Fruit fly (Drosophila melanogaster) whole organism, adult: Measurements from ENCODE around the gene Zip102B.
A peak's percentile ranks its signal among the peaks of the same experiment; 100 is the strongest.

Source experiments
- CG11617 ChIP-seq: fragments of 200-800 bp; sonication (Bioruptor generic); optimal IDR thresholded peaks from 2 replicates; lab custom pipeline; 2017; ENCODE audit warnings: mild to moderate bottlenecking, missing biosample characterization, missing genetic modification reagents, missing genetic modification characterization
- CG14711 ChIP-seq: fragments of 200-800 bp; sonication (Bioruptor generic); optimal IDR thresholded peaks from 2 replicates; lab custom pipeline; 2018; ENCODE audit warnings: missing biosample characterization, mild to moderate bottlenecking, missing genetic modification characterization, moderate library complexity
- CG1620 ChIP-seq: fragments of 200-800 bp; sonication (Bioruptor generic); optimal IDR thresholded peaks from 2 replicates; lab custom pipeline; 2016; ENCODE audit warnings: missing biosample characterization, missing genetic modification characterization
- CG33017 ChIP-seq: fragments of 200-800 bp; sonication (Bioruptor generic); optimal IDR thresholded peaks from 2 replicates; lab custom pipeline; 2018; ENCODE audit warnings: missing biosample characterization, mild to moderate bottlenecking, missing genetic modification characterization, moderate library complexity
- CG5204 ChIP-seq: fragments of 200-800 bp; sonication (Bioruptor generic); optimal IDR thresholded peaks from 2 replicates; lab custom pipeline; 2016; ENCODE audit warnings: missing biosample characterization, missing genetic modification characterization
- CG7045 ChIP-seq: fragments of 200-800 bp; sonication (Bioruptor generic); optimal IDR thresholded peaks from 2 replicates; lab custom pipeline; 2017; ENCODE audit warnings: missing biosample characterization, mild to moderate bottlenecking, missing genetic modification characterization
- CG7101 ChIP-seq: fragments of 200-800 bp; sonication (Bioruptor generic); optimal IDR thresholded peaks from 2 replicates; lab custom pipeline; 2018; ENCODE audit warnings: missing biosample characterization, mild to moderate bottlenecking, missing genetic modification characterization, moderate library complexity
- Clk ChIP-seq: fragments of 200-800 bp; sonication (Bioruptor generic); optimal IDR thresholded peaks from 2 replicates; lab custom pipeline; 2017; ENCODE audit warnings: missing biosample characterization, missing genetic modification characterization
- Crg-1 ChIP-seq: fragments of 200-800 bp; sonication (Bioruptor generic); optimal IDR thresholded peaks from 2 replicates; lab custom pipeline; 2016; ENCODE audit warnings: missing biosample characterization, missing genetic modification characterization
- Hr96 ChIP-seq: fragments of 200-800 bp; sonication (Bioruptor generic); optimal IDR thresholded peaks from 2 replicates; lab custom pipeline; 2016; ENCODE audit warnings: missing biosample characterization, missing genetic modification characterization
- cic ChIP-seq: fragments of 200-800 bp; sonication (Bioruptor generic); optimal IDR thresholded peaks from 2 replicates; lab custom pipeline; 2017; ENCODE audit warnings: missing biosample characterization, mild to moderate bottlenecking, missing genetic modification characterization, moderate library complexity
- cnc ChIP-seq, 2 experiments: fragments of >200 bp; optimal IDR thresholded peaks; 2 replicates each; lab custom pipeline; 2017
- kay ChIP-seq: fragments of 200-800 bp; sonication (Bioruptor generic); peaks from one replicate; lab custom pipeline; 2016; ENCODE audit warnings: missing biosample characterization, missing genetic modification characterization, borderline replicate concordance
- ovo ChIP-seq: fragments of 200-800 bp; sonication (Bioruptor generic); optimal IDR thresholded peaks from 2 replicates; lab custom pipeline; 2016; ENCODE audit warnings: missing biosample characterization, missing genetic modification characterization
- pad ChIP-seq: fragments of 200-800 bp; sonication (Bioruptor generic); optimal IDR thresholded peaks from 3 replicates; lab custom pipeline; 2017; ENCODE audit warnings: missing biosample characterization, missing genetic modification characterization, mild to moderate bottlenecking, moderate library complexity, missing genetic modification reagents
- tj ChIP-seq: fragments of 200-800 bp; sonication (Bioruptor generic); optimal IDR thresholded peaks from 3 replicates; lab custom pipeline; 2017; ENCODE audit warnings: missing biosample characterization, mild to moderate bottlenecking, missing genetic modification characterization, moderate library complexity
- toe ChIP-seq: fragments of 200-800 bp; sonication (Bioruptor generic); optimal IDR thresholded peaks from 2 replicates; lab custom pipeline; 2016; ENCODE audit warnings: missing biosample characterization, missing genetic modification characterization

The Zip102B gene

DNA sequence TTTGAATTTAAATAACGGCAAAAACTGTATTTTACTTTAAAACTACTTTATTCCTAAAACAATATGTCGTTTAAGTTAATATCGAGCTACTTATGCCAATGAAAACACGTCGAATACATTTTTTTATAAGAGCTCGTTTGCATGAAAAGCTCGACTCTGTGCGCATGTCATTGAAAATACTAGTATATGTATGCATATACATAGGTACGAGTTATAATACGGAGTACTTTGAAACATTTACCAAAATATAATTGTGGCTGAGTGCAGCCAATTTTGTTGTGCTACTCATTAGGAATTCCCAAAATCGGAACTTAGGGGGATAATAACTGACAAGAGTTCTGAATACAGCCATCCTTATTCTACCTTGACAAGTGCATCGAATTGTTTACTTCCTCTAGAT lies 8.2 kb downstream of the Zip102B start:
- TF ChIP-seq cnc (optimal IDR thresholded peaks at IDR 0.05; lab: Kevin White, UChicago) (no peak), CG7045 (GFP tag; lab: Kevin White, UChicago) (no peak), toe (GFP tag; lab: Kevin White, UChicago) (no peak), CG14711 (tag; lab: Kevin White, UChicago) (no peak), cic (no peak), ovo (GFP tag; lab: Kevin White, UChicago) (no peak), CG33017 (tag; lab: Kevin White, UChicago) (no peak), Hr96 (GFP tag; lab: Kevin White, UChicago) (no peak), pad (GFP tag; lab: Kevin White, UChicago) (no peak)

DNA sequence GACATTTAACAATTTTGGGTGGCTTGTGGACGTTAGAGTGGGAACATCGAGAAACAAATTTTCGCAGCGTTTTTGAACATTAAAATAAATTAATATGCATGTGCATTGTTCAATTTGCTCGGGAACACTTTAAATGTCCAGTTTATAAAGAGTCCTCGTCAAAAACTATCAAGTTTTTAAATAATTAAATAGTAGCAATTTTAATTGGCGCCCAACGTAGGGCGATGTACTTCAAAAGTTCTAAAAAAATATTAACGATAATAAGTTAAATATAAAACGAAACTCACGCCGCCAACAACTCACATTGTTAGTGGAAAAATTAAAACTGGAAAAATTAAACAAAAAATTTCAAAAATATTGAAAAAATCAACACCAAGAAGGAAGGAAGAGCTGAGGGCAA lies 21.5 kb downstream of the Zip102B start:
- TF ChIP-seq CG33017 (tag; lab: Kevin White, UChicago): no peak
- peak; percentile 91 for TF ChIP-seq kay (GFP tag; lab: Kevin White, UChicago)

DNA sequence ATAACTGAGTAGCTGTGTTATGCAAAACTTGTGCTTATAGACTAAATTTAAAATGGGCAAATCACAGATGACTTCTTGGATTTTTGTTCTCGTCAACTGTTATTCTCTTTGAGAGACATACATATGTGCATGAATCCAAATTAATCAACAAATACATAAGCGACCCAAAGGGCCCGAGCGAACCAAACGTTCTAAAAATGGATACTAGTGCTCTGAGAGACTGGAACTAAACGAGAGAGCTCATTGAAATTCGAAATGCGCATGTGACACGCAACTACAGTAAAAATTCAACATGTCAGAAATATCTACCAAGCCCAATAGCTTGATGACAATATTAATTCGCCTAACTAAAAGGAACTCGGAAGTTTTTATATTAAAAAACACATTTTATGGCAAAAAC lies 37.6 kb downstream of the Zip102B start, which contains the start of gene NfI:
Gene NfI, minus strand, starts transcription at position 45 of the 400 bp plus-strand sequence.
- TF ChIP-seq Crg-1 (GFP tag; lab: Kevin White, UChicago) (no peak), CG11617 (GFP tag; lab: Kevin White, UChicago) (no peak), Hr96 (GFP tag; lab: Kevin White, UChicago) (no peak), CG33017 (tag; lab: Kevin White, UChicago) (no peak), Clk (GFP tag; lab: Kevin White, UChicago) (no peak), kay (GFP tag; lab: Kevin White, UChicago) (no peak), CG7101 (no peak), ovo (GFP tag; lab: Kevin White, UChicago) (no peak)

DNA sequence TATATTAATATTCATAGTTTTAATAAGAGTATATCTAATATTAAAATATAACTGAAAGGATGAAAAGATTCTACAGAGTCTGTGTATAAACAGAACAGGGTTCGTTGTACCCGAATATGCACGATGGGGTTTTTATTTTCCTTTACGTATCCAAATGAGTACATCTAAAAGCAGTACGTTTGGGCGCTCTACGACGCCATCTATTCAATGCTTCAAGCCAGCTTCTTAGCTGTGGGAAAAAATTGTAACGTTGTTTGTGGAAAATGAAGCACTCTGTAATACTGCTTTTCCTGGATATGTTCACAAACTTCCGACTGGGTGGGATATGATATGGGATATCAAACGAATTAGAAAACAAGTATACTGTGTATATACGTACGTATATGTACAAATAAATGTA lies 39.2 kb downstream of the Zip102B start:
- TF ChIP-seq cic (no peak), CG7101 (no peak), CG7045 (GFP tag; lab: Kevin White, UChicago) (no peak), kay (GFP tag; lab: Kevin White, UChicago) (no peak), pad (GFP tag; lab: Kevin White, UChicago) (no peak), toe (GFP tag; lab: Kevin White, UChicago) (no peak), CG33017 (tag; lab: Kevin White, UChicago) (no peak), CG5204 (GFP tag; lab: Kevin White, UChicago) (no peak), CG1620 (GFP tag; lab: Kevin White, UChicago) (no peak)

DNA sequence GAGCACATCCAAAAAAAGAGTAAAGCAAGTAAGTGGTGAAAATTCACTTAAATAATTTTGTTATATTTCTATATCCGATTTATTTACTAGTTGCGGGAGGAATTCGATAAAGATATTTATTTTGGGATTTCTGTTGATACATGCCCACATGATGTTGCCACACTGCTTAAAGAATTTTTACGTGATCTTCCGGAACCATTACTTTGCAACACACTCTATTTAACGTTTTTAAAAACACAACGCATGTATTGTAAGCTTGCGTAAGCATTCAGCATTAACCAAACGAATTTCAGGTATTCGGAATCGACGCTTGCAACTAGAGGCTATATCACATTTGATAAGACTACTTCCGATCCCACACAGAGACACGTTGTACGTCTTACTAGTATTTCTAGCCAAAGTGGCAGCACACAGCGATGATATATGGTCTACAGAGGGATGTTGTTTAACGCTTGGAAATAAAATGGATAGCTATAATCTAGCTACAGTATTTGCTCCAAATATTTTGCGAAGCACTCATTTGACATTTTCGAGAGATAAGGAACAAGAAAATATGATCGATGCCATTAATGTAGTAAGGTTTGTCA lies 52.3 kb downstream of the Zip102B start:
- TF ChIP-seq Crg-1 (GFP tag; lab: Kevin White, UChicago) (no peak), kay (GFP tag; lab: Kevin White, UChicago) (peak; percentile 57), ovo (GFP tag; lab: Kevin White, UChicago) (no peak), cic (no peak), tj (GFP tag; lab: Kevin White, UChicago) (no peak)
